Fruit fly (Drosophila melanogaster) whole organism, embryonic: ENCODE results near the gene PGAP2.

Source experiments
- ATbp ChIP-seq: fragments of 200-800 bp; sonication (Bioruptor generic); optimal IDR thresholded peaks from 2 replicates; lab custom pipeline; 2017; ENCODE audit warnings: missing biosample characterization, mild to moderate bottlenecking, missing genetic modification characterization, missing genetic modification reagents
- B-H1 ChIP-seq: fragments of 200-800 bp; sonication (Bioruptor generic); IDR thresholded peaks from 3 replicates; pipeline ENCODE4 v1.3.6; 2022; ENCODE audit warnings: missing biosample characterization, missing genetic modification characterization
- CG10366 ChIP-seq: fragments of 200-800 bp; sonication (Bioruptor generic); IDR thresholded peaks from 2 replicates; pipeline ENCODE4 v1.3.6; 2022; ENCODE audit warnings: missing biosample characterization, missing genetic modification characterization
- CG11695 ChIP-seq: fragments of 200-800 bp; sonication (Bioruptor generic); IDR thresholded peaks from 3 replicates; pipeline ENCODE4 v1.3.6; 2022; ENCODE audit warnings: missing biosample characterization, missing genetic modification characterization
- CG12744 ChIP-seq: fragments of 200-800 bp; sonication (Bioruptor generic); optimal IDR thresholded peaks from 2 replicates; lab custom pipeline; 2016; ENCODE audit warnings: missing biosample characterization, missing genetic modification characterization
- CG13123 ChIP-seq: fragments of 200-800 bp; sonication (Bioruptor generic); optimal IDR thresholded peaks from 2 replicates; lab custom pipeline; 2016; ENCODE audit warnings: missing biosample characterization, missing genetic modification characterization
- CG13296 ChIP-seq: fragments of 200-800 bp; sonication (Bioruptor generic); optimal IDR thresholded peaks from 3 replicates; lab custom pipeline; 2018; ENCODE audit warnings: missing biosample characterization, mild to moderate bottlenecking, missing genetic modification characterization
- CG15696 ChIP-seq: fragments of 200-800 bp; sonication (Bioruptor generic); optimal IDR thresholded peaks from 2 replicates; lab custom pipeline; 2019; ENCODE audit warnings: missing biosample characterization, mild to moderate bottlenecking, missing genetic modification characterization, moderate library complexity
- CG17186 ChIP-seq: fragments of 200-800 bp; sonication (Bioruptor generic); optimal IDR thresholded peaks from 3 replicates; lab custom pipeline; 2017; ENCODE audit warnings: missing biosample characterization, missing genetic modification reagents, missing genetic modification characterization
- CG17328 ChIP-seq: fragments of 200-800 bp; sonication (Bioruptor generic); IDR thresholded peaks from 2 replicates; pipeline ENCODE4 v1.3.6; 2022; ENCODE audit warnings: missing biosample characterization, missing genetic modification characterization
- CG17568 ChIP-seq: fragments of 200-800 bp; sonication (Bioruptor generic); optimal IDR thresholded peaks from 2 replicates; lab custom pipeline; 2018; ENCODE audit warnings: missing biosample characterization, mild to moderate bottlenecking, missing genetic modification characterization, moderate library complexity
- CG18599 ChIP-seq: fragments of 200-800 bp; sonication (Bioruptor generic); optimal IDR thresholded peaks from 3 replicates; lab custom pipeline; 2017; ENCODE audit warnings: missing biosample characterization, missing genetic modification characterization, mild to moderate bottlenecking, moderate library complexity, missing genetic modification reagents
- CG2202 ChIP-seq: fragments of 200-800 bp; sonication (Bioruptor generic); optimal IDR thresholded peaks from 2 replicates; lab custom pipeline; 2018; ENCODE audit warnings: missing biosample characterization, mild to moderate bottlenecking, missing genetic modification characterization
- CG34376 ChIP-seq: fragments of 200-800 bp; sonication (Bioruptor generic); optimal IDR thresholded peaks from 2 replicates; lab custom pipeline; 2018; ENCODE audit warnings: missing biosample characterization, mild to moderate bottlenecking, missing genetic modification characterization
- CG3847 ChIP-seq: fragments of 200-800 bp; sonication (Bioruptor generic); IDR thresholded peaks from 2 replicates; pipeline ENCODE4 v1.3.6; 2022; ENCODE audit warnings: missing biosample characterization, missing genetic modification characterization
- CG6654 ChIP-seq: fragments of 200-800 bp; sonication (Bioruptor generic); optimal IDR thresholded peaks from 2 replicates; lab custom pipeline; 2017; ENCODE audit warnings: missing biosample characterization, mild to moderate bottlenecking, missing genetic modification characterization
- CG6683 ChIP-seq: fragments of 200-800 bp; sonication (Bioruptor generic); optimal IDR thresholded peaks from 2 replicates; lab custom pipeline; 2017; ENCODE audit warnings: missing biosample characterization, mild to moderate bottlenecking, missing genetic modification characterization, missing genetic modification reagents
- CG6689 ChIP-seq: fragments of 200-800 bp; sonication (Bioruptor generic); IDR thresholded peaks from 2 replicates; pipeline ENCODE4 v1.3.6; 2022; ENCODE audit warnings: missing biosample characterization, missing genetic modification characterization
- CG7357 ChIP-seq: fragments of 200-800 bp; sonication (Bioruptor generic); IDR thresholded peaks from 3 replicates; pipeline ENCODE4 v1.3.6; 2022; ENCODE audit warnings: missing biosample characterization, missing genetic modification characterization
- CG7556 ChIP-seq: fragments of 200-800 bp; sonication (Bioruptor generic); optimal IDR thresholded peaks from 2 replicates; lab custom pipeline; 2017; ENCODE audit warnings: missing biosample characterization, mild to moderate bottlenecking, missing genetic modification characterization
- CG8478 ChIP-seq: fragments of >200 bp; optimal IDR thresholded peaks from 2 replicates; lab custom pipeline; 2018
- CG8944 ChIP-seq: fragments of 200-800 bp; sonication (Bioruptor generic); optimal IDR thresholded peaks from 3 replicates; lab custom pipeline; 2016; ENCODE audit warnings: missing biosample characterization, missing genetic modification characterization
- CG9797 ChIP-seq: fragments of 200-800 bp; sonication (Bioruptor generic); optimal IDR thresholded peaks from 3 replicates; lab custom pipeline; 2018; ENCODE audit warnings: missing biosample characterization, mild to moderate bottlenecking, missing genetic modification characterization
- CHES-1-like ChIP-seq: fragments of 200-800 bp; sonication (Bioruptor generic); optimal IDR thresholded peaks from 2 replicates; lab custom pipeline; 2016; ENCODE audit warnings: missing biosample characterization, missing genetic modification characterization
- CTCF ChIP-seq: fragments of 200-800 bp; sonication (Bioruptor generic); optimal IDR thresholded peaks from 2 replicates; lab custom pipeline; 2017; ENCODE audit warnings: missing biosample characterization, mild to moderate bottlenecking, missing genetic modification characterization, moderate library complexity
- Chrac-16 ChIP-seq: fragments of 200-800 bp; sonication (Bioruptor generic); optimal IDR thresholded peaks from 3 replicates; lab custom pipeline; 2016; ENCODE audit warnings: missing biosample characterization, missing genetic modification characterization
- E2f2 ChIP-seq: fragments of 200-800 bp; sonication (Bioruptor generic); IDR thresholded peaks from 2 replicates; pipeline ENCODE4 v1.3.6; 2022; ENCODE audit warnings: missing biosample characterization, missing genetic modification characterization
- Ets65A ChIP-seq: fragments of 200-800 bp; sonication (Bioruptor generic); peaks from one replicate; lab custom pipeline; 2016; ENCODE audit warnings: missing biosample characterization, missing genetic modification characterization
- H15 ChIP-seq: fragments of 200-800 bp; sonication (Bioruptor generic); IDR thresholded peaks from 3 replicates; pipeline ENCODE4 v1.3.6; 2022; ENCODE audit warnings: missing biosample characterization, missing genetic modification characterization
- Lim3 ChIP-seq: fragments of 200-800 bp; sonication (Bioruptor generic); IDR thresholded peaks from 2 replicates; pipeline ENCODE4 v1.3.6; 2022; ENCODE audit warnings: missing biosample characterization, missing genetic modification characterization
- Lpt ChIP-seq: fragments of >200 bp; optimal IDR thresholded peaks from 2 replicates; lab custom pipeline; 2018; ENCODE audit warnings: missing biosample characterization, missing genetic modification characterization
- NfI ChIP-seq: fragments of 200-800 bp; sonication (Bioruptor generic); optimal IDR thresholded peaks from 3 replicates; lab custom pipeline; 2018; ENCODE audit warnings: missing biosample characterization, mild to moderate bottlenecking, missing genetic modification characterization, moderate library complexity
- Pdp1 ChIP-seq, 2 experiments: fragments of 200-800 bp; sonication (Bioruptor generic); optimal IDR thresholded peaks; 3 replicates each; lab custom pipeline; 2016; ENCODE audit warnings: missing biosample characterization in 2 of 2, missing genetic modification characterization in 2 of 2, mild to moderate bottlenecking in 1 of 2, moderate library complexity in 1 of 2
- Rfx ChIP-seq: fragments of 200-800 bp; sonication (Bioruptor generic); IDR thresholded peaks from 2 replicates; pipeline ENCODE4 v1.3.6; 2022; ENCODE audit warnings: missing biosample characterization, missing genetic modification characterization
- Sin3A ChIP-seq: fragments of >200 bp; optimal IDR thresholded peaks from 2 replicates; lab custom pipeline; 2018
- Spps ChIP-seq: fragments of 200-800 bp; sonication (Bioruptor generic); optimal IDR thresholded peaks from 2 replicates; lab custom pipeline; 2018; ENCODE audit warnings: missing biosample characterization, mild to moderate bottlenecking, missing genetic modification characterization
- TFAM ChIP-seq: fragments of 200-800 bp; sonication (Bioruptor generic); optimal IDR thresholded peaks from 2 replicates; lab custom pipeline; 2017; ENCODE audit warnings: missing biosample characterization, missing genetic modification characterization, inconsistent platforms
- bcd ChIP-seq: fragments of 200-800 bp; sonication (Bioruptor generic); optimal IDR thresholded peaks from 2 replicates; lab custom pipeline; 2017; ENCODE audit warnings: missing biosample characterization, mild to moderate bottlenecking, missing genetic modification characterization
- bsh ChIP-seq, 2 experiments: fragments of 200-800 bp; sonication (Bioruptor generic); optimal IDR thresholded peaks; 2 replicates each; lab custom pipeline; 2017 to 2018; ENCODE audit warnings: mild to moderate bottlenecking in 2 of 2, missing biosample characterization in 2 of 2, missing genetic modification characterization in 2 of 2, moderate library complexity in 1 of 2
- cas ChIP-seq: fragments of 200-800 bp; sonication (Bioruptor generic); IDR thresholded peaks from 2 replicates; pipeline ENCODE4 v1.3.6; 2022; ENCODE audit warnings: missing biosample characterization, missing genetic modification characterization
- cg ChIP-seq: fragments of 200-800 bp; sonication (Bioruptor generic); optimal IDR thresholded peaks from 3 replicates; lab custom pipeline; 2019; ENCODE audit warnings: missing biosample characterization, mild to moderate bottlenecking, missing genetic modification characterization, moderate library complexity
- croc ChIP-seq: fragments of 200-800 bp; sonication (Bioruptor generic); conservative IDR thresholded peaks from 3 replicates; pipeline ENCODE4 v1.3.6; 2022; ENCODE audit warnings: missing biosample characterization, missing genetic modification characterization
- danr ChIP-seq: fragments of 200-800 bp; sonication (Bioruptor generic); IDR thresholded peaks from 2 replicates; pipeline ENCODE4 v1.3.6; 2022; ENCODE audit warnings: missing biosample characterization, missing genetic modification characterization
- disco-r ChIP-seq: fragments of 200-800 bp; sonication (Bioruptor generic); optimal IDR thresholded peaks from 2 replicates; lab custom pipeline; 2016; ENCODE audit warnings: missing biosample characterization, missing genetic modification characterization
- fu2 ChIP-seq: fragments of 200-800 bp; sonication (Bioruptor generic); optimal IDR thresholded peaks from 2 replicates; lab custom pipeline; 2016; ENCODE audit warnings: missing biosample characterization, missing genetic modification characterization
- gsb ChIP-seq: fragments of 200-800 bp; sonication (Bioruptor generic); IDR thresholded peaks from 2 replicates; pipeline ENCODE4 v1.3.6; 2022; ENCODE audit warnings: missing biosample characterization, missing genetic modification characterization
- gsb-n ChIP-seq: fragments of 200-800 bp; sonication (Bioruptor generic); optimal IDR thresholded peaks from 3 replicates; lab custom pipeline; 2018; ENCODE audit warnings: missing biosample characterization, mild to moderate bottlenecking, missing genetic modification characterization
- hth ChIP-seq: fragments of >200 bp; optimal IDR thresholded peaks from 2 replicates; lab custom pipeline; 2017; ENCODE audit warnings: inconsistent platforms
- p53 ChIP-seq: fragments of 200-800 bp; sonication (Bioruptor generic); optimal IDR thresholded peaks from 2 replicates; lab custom pipeline; 2016; ENCODE audit warnings: missing biosample characterization, missing genetic modification characterization
- shn ChIP-seq: fragments of 200-800 bp; sonication (Bioruptor generic); optimal IDR thresholded peaks from 3 replicates; lab custom pipeline; 2016; ENCODE audit warnings: missing biosample characterization, missing genetic modification characterization
- sima ChIP-seq: fragments of 200-800 bp; sonication (Bioruptor generic); optimal IDR thresholded peaks from 2 replicates; lab custom pipeline; 2016; ENCODE audit warnings: missing biosample characterization, missing genetic modification characterization
- sisA ChIP-seq: fragments of 200-800 bp; sonication (Bioruptor generic); IDR thresholded peaks from 2 replicates; pipeline ENCODE4 v1.3.6; 2022; ENCODE audit warnings: missing biosample characterization, missing genetic modification characterization

Gene PGAP2

DNA sequence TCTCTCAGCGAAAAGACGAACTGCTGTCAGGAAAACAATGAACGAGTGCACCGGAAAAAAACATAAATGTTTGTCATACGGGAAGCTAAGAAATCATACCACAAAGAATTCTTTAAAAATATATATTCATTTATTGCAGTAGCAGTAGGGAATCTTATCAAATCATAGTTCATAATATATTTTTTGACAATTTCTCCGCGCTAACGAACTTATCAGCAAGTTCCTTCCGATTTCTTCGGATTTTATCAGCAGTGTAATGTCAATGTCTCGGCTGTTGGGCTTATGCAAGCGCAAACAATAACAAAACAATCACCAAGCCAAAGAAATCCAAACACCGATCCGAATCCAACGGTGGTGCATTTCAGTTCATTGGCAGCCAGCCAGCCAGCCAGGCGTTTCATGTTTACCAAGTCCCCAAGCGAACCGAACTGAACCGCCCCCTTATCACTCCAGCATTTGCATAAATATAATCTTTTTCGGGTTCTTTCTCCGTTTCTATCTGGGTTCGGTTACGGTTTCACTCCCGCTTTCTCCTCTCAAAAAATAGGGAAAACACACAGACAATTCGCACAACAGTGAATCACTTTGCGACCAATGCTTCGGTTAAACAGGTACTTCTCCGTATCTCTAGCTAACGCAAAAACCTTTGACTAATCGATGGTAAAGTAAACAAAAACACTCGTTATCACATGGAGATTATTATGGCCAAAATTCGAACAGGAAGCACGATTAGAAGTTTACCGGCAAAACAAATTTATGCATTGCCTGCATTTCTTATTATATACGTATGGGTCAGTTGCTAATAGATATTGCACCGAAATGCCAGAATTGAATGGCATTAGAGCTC is 8.4 kb upstream of the PGAP2 start (continued):
- TF ChIP-seq gsb-n, result peak; percentile 65
- TF ChIP-seq E2f2 (GFP tag; lab: Robert Waterston, UW), result no peak
- TF ChIP-seq sima, result no peak
- TF ChIP-seq Spps (tag; lab: Kevin White, UChicago), result no peak
- no peak for TF ChIP-seq Lim3
- no peak; the same call in 1 of the 2 replicates for TF ChIP-seq CG10366 (GFP tag; lab: Robert Waterston, UW)
- TF ChIP-seq CTCF (GFP tag; lab: Kevin White, UChicago), result no peak
- no peak for TF ChIP-seq cas (GFP tag; lab: Robert Waterston, UW)
- no peak for TF ChIP-seq CG6683
- TF ChIP-seq CG8944, result no peak
- TF ChIP-seq ATbp (GFP tag; lab: Kevin White, UChicago), result peak; percentile 84
- TF ChIP-seq fu2 (GFP tag; lab: Kevin White, UChicago), result no peak
- peak; percentile 54 for TF ChIP-seq CG2202 (tag; lab: Kevin White, UChicago)
- TF ChIP-seq CG6654 (GFP tag; lab: Kevin White, UChicago), result no peak
- no peak for TF ChIP-seq TFAM (GFP tag; lab: Kevin White, UChicago)
- no peak for TF ChIP-seq CG17186 (GFP tag; lab: Kevin White, UChicago)
- no peak for TF ChIP-seq danr (GFP tag; lab: Robert Waterston, UW)
- peak; percentile 60 for TF ChIP-seq sisA (GFP tag; lab: Robert Waterston, UW)
- no peak for TF ChIP-seq B-H1 (GFP tag; lab: Robert Waterston, UW)
- no peak; the same call in 2 of the 3 replicates for TF ChIP-seq croc (GFP tag; lab: Robert Waterston, UW)
- no peak for TF ChIP-seq disco-r (GFP tag; lab: Kevin White, UChicago)
- no peak for TF ChIP-seq cg
- TF ChIP-seq shn, result no peak
- 0 out of 3 replicates have a peak, but pooled peaks have one; percentile 14 for TF ChIP-seq H15 (GFP tag; lab: Robert Waterston, UW)
- no peak for TF ChIP-seq Sin3A
- no peak for TF ChIP-seq CG34376 (GFP tag; lab: Kevin White, UChicago)
- TF ChIP-seq Pdp1 (GFP tag; optimal IDR thresholded peaks at IDR 0.05; lab: Kevin White, UChicago), result peak in 1 of 2 experiments; percentile 87
- TF ChIP-seq CG13296 (GFP tag; lab: Kevin White, UChicago), result no peak
- TF ChIP-seq Chrac-16 (GFP tag; lab: Kevin White, UChicago), result peak; percentile 49
- TF ChIP-seq NfI (GFP tag; lab: Kevin White, UChicago), result no peak
- no peak for TF ChIP-seq CG8478 (lab: Kevin White, UChicago)
- TF ChIP-seq CG12744 (GFP tag; lab: Kevin White, UChicago), result no peak
- no peak for TF ChIP-seq CHES-1-like
- TF ChIP-seq CG18599 (GFP tag; lab: Kevin White, UChicago), result no peak
- peak; percentile 61 for TF ChIP-seq CG17328
- no peak for TF ChIP-seq CG13123
- TF ChIP-seq bcd, result no peak
- no peak for TF ChIP-seq CG7357 (GFP tag; lab: Robert Waterston, UW)
- 0 out of 2 replicates have a peak, but pooled peaks have one; percentile 4 for TF ChIP-seq CG6689 (GFP tag; lab: Robert Waterston, UW)
- peak; percentile 19 for TF ChIP-seq CG15696 (tag; lab: Kevin White, UChicago)
- TF ChIP-seq bsh (GFP tag; optimal IDR thresholded peaks at IDR 0.05; lab: Kevin White, UChicago), result peak in 1 of 2 experiments; percentile 60
- no peak for TF ChIP-seq CG3847 (GFP tag; lab: Robert Waterston, UW)
- TF ChIP-seq p53 (GFP tag; lab: Kevin White, UChicago), result no peak
- TF ChIP-seq gsb, result no peak
- no peak for TF ChIP-seq CG17568 (GFP tag; lab: Kevin White, UChicago)
- no peak for TF ChIP-seq Lpt (GFP tag; lab: Kevin White, UChicago)
- TF ChIP-seq CG9797 (GFP tag; lab: Kevin White, UChicago), result no peak
- no peak for TF ChIP-seq Rfx (GFP tag; lab: Robert Waterston, UW)
- TF ChIP-seq CG7556, result peak; percentile 57
- TF ChIP-seq CG11695, result no peak
- TF ChIP-seq Ets65A, result no peak
- no peak for TF ChIP-seq hth (lab: Kevin White, UChicago)
